Worm (Caenorhabditis elegans): Measurements from ENCODE around the gene dos-1.

The dos-1 gene

DNA sequence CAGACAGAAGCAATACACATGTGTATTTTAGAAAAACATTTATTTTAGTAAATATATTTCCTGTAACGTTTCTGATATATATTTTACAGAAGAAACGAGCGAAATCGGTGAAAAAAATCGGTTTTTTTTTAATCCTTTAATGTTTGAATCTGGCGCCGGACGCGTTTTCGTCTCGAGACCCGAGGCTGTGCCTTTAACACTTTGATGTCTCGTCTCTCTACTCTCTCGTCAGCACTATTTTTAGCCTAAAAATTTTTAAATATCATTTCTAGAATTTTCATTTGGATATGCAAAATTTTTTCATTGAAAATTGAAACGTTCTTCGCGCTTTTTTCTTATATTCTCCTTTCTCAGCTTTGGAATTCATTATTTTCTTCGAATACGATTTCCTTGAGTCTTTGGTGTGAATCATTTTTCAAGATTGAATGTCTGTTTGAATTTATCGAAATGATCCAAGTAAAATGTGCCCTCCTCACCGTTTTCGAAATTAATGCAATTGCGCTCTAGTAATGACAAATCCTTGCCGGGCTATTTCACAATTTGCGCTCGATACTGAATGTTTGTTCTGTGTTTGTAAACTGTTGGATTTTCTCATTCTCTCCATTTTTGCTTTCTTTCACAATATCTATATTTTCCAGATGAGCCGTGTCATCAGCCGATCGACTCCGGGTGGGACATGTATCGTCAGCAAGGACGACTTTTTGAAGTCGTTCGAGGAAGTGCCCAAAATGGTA, 49.2 kb upstream of the dos-1 start, which contains the start of gene cls-2 (continued):
- no peak for TF ChIP-seq unc-86 (tag; optimal IDR thresholded peaks at IDR 0.05)
- TF ChIP-seq mef-2 (tag; optimal IDR thresholded peaks at IDR 0.05): no peak
- no peak for TF ChIP-seq alr-1 (tag; optimal IDR thresholded peaks at IDR 0.05; ENCODE audit: borderline replicate concordance)

ce11 chrIII:9058959-9059534, 44.7 kb upstream of the dos-1 start, which contains the start of gene gst-1:
TSS of gene gst-1 (plus strand) at chrIII:9059331.
- TF ChIP-seq ama-1 (optimal IDR thresholded peaks at IDR 0.05) (no peak), Y116A8C.19 (tag; optimal IDR thresholded peaks at IDR 0.05; ENCODE audit: borderline replicate concordance) (no peak), elt-2 (tag; optimal IDR thresholded peaks at IDR 0.05) (peak; percentile 46), zip-4 (GFP tag; optimal IDR thresholded peaks at IDR 0.05) (no peak), fkh-4 (tag; optimal IDR thresholded peaks at IDR 0.05; ENCODE audit: borderline replicate concordance) (no peak), ztf-11 (tag; optimal IDR thresholded peaks at IDR 0.05) (no peak), blmp-1 (tag; optimal IDR thresholded peaks at IDR 0.05) (no peak), unc-98 (GFP tag; IDR thresholded peaks at IDR 0.05) (no peak), sptf-1 (tag; optimal IDR thresholded peaks at IDR 0.05) (no peak), nhr-84 (tag; optimal IDR thresholded peaks at IDR 0.05) (no peak), nhr-90 (tag; optimal IDR thresholded peaks at IDR 0.05; ENCODE audit: poor library complexity) (no peak), F16B12.6 (tag; optimal IDR thresholded peaks at IDR 0.05) (no peak), grh-1 (GFP tag; IDR thresholded peaks at IDR 0.05) (no peak), jun-1 (tag; optimal IDR thresholded peaks at IDR 0.05) (no peak), nhr-237 (tag; optimal IDR thresholded peaks at IDR 0.05) (no peak), nhr-76 (tag; optimal IDR thresholded peaks at IDR 0.05) (no peak), nhr-11 (tag; optimal IDR thresholded peaks at IDR 0.05) (no peak), nhr-12 (tag; optimal IDR thresholded peaks at IDR 0.05) (no peak), egl-13 (tag; optimal IDR thresholded peaks at IDR 0.05) (no peak), skn-1 (tag; optimal IDR thresholded peaks at IDR 0.05) (peak; percentile 97), nhr-77 (tag; optimal IDR thresholded peaks at IDR 0.05) (no peak), lin-14 (GFP tag; optimal IDR thresholded peaks at IDR 0.05) (peak; percentile 31), unc-86 (tag; optimal IDR thresholded peaks at IDR 0.05) (no peak), nhr-71 (tag; optimal IDR thresholded peaks at IDR 0.05) (peak; percentile 38), alr-1 (tag; optimal IDR thresholded peaks at IDR 0.05; ENCODE audit: borderline replicate concordance) (no peak), xbp-1 (tag; optimal IDR thresholded peaks at IDR 0.05) (no peak), pag-3 (tag; optimal IDR thresholded peaks at IDR 0.05; ENCODE audit: borderline replicate concordance, insufficient read depth) (no peak), zag-1 (tag; optimal IDR thresholded peaks at IDR 0.05) (no peak), snu-23 (GFP tag; optimal IDR thresholded peaks at IDR 0.05) (peak; percentile 28), fos-1 (tag; optimal IDR thresholded peaks at IDR 0.05) (no peak), ceh-8 (GFP tag; optimal IDR thresholded peaks at IDR 0.05) (no peak), C04F5.9 (tag; optimal IDR thresholded peaks at IDR 0.05) (no peak), ets-5 (GFP tag; IDR thresholded peaks at IDR 0.05) (no peak), lsy-2 (tag; optimal IDR thresholded peaks at IDR 0.05) (no peak), lin-13 (GFP tag; optimal IDR thresholded peaks at IDR 0.05) (no peak), snpc-4 (tag; optimal IDR thresholded peaks at IDR 0.05) (no peak), aha-1 (tag; optimal IDR thresholded peaks at IDR 0.05) (no peak), mdl-1 (tag; optimal IDR thresholded peaks at IDR 0.05) (peak in 1 of 2 experiments; percentile 22), ceh-88 (GFP tag; IDR thresholded peaks at IDR 0.05) (no peak), aly-2 (tag; optimal IDR thresholded peaks at IDR 0.05) (no peak), ceh-63 (GFP tag; optimal IDR thresholded peaks at IDR 0.05) (no peak), lin-15B (tag; optimal IDR thresholded peaks at IDR 0.05) (no peak), efl-1 (optimal IDR thresholded peaks at IDR 0.05) (peak in 1 of 2 experiments; percentile 10), efl-1 (GFP tag; optimal IDR thresholded peaks at IDR 0.05 in 1 of 2) (peak in 1 of 2 experiments; percentile 56), mep-1 (tag; optimal IDR thresholded peaks at IDR 0.05) (no peak), tlp-1 (tag; optimal IDR thresholded peaks at IDR 0.05) (no peak), hlh-4 (tag; optimal IDR thresholded peaks at IDR 0.05) (no peak), sup-37 (GFP tag; optimal IDR thresholded peaks at IDR 0.05) (no peak), irx-1 (tag; optimal IDR thresholded peaks at IDR 0.05) (no peak)
